Worm (Caenorhabditis elegans): ENCODE data around the gene sago-1.

sago-1 gene

DNA sequence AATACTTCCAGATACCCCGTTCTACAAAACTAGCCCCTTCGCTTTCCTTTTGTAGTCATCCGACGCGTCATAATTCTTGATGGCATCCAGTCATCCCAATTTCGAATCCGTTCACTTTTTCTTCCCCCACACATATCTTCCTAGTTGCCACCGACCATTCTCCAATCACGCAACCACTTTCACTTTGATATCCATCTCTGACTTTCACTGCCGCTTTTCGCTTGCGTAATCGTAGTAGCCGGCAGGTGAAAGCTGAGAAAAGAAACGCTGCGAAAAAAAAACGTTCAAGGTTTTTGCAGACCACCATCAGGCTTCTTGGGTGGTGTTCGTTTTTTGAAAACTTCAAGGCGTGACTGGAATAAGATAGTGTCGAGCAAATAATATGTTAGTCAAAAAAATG lies 48.8 kb downstream of the sago-1 start:
- TF ChIP-seq W03F9.2 (tag; optimal IDR thresholded peaks at IDR 0.05): no peak
- no peak for TF ChIP-seq dao-5 (tag; optimal IDR thresholded peaks at IDR 0.05)
- TF ChIP-seq him-1 (tag; optimal IDR thresholded peaks at IDR 0.05): no peak

DNA sequence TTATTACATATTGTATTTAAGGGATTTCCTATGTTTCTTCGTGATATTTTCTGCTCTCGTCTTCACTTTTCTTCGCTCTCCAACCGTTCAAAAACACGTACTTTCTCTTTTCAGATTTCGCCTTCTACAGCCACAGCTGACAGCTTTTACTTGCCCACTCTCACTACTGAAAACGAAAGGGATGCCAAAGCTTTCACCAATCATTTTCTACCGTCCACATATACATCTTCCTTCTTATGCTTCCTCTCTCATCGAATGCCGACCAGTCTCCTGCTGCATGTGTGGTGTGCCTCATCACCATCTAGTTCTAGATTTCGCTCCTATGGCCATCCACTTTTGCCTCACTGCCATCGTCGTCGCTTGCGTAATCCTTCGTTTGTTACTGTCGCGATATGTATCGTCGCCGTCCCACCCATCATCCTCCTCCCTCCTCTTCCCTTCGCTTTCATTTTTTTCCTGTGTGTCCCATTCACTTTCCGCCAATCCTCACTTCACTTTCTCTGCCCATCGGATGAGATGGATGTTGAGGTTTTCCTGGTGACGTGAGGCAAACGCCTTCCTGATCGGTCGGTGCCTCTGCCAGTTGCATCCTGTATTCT lies 49.7 kb downstream of the sago-1 start:
- TF ChIP-seq dao-5 (tag; optimal IDR thresholded peaks at IDR 0.05): no peak
- no peak for TF ChIP-seq him-1 (tag; optimal IDR thresholded peaks at IDR 0.05)
- no peak for TF ChIP-seq W03F9.2 (tag; optimal IDR thresholded peaks at IDR 0.05)

DNA sequence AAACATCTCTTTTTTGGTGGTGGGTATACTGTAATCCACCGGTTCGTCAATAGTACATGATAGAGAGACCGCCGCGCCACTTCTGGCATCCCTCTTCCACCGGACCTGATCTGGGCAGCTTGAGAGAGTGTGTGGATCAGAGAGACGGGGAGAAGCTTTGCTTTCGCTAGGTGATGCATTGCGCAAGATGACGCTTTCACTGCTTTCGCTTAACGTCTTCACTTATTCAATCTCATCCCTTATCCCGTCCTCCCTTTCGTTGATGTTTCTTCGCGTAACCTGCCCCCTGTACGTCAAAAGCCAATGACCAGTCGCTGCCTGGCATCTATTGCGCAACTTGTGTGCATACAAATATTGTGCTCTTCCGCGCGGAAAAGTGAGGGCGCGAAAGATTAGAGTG lies 50.6 kb downstream of the sago-1 start:
- TF ChIP-seq him-1 (tag; optimal IDR thresholded peaks at IDR 0.05) (no peak), dao-5 (tag; optimal IDR thresholded peaks at IDR 0.05) (no peak), W03F9.2 (tag; optimal IDR thresholded peaks at IDR 0.05) (no peak)

DNA sequence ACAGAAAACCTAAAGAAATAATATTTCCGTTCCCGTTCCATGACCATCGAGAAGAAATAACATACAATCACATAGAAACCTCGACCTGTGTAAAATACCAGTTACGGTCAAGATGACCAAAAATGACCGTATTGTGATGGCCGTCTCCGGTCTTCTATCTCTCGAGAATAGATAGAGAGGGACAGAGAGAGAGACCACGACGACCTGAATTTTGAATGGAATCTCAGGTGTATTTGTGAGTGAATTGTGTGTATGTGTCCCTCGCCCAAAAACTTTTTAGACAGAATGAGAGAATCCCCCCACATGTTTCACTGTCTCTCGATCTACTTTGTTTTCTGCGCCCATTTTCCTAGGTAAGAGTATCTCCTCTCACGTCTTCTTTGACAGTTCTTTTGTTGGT lies 51.2 kb downstream of the sago-1 start:
- TF ChIP-seq W03F9.2 (tag; optimal IDR thresholded peaks at IDR 0.05) (no peak), him-1 (tag; optimal IDR thresholded peaks at IDR 0.05) (no peak), dao-5 (tag; optimal IDR thresholded peaks at IDR 0.05) (no peak)

DNA sequence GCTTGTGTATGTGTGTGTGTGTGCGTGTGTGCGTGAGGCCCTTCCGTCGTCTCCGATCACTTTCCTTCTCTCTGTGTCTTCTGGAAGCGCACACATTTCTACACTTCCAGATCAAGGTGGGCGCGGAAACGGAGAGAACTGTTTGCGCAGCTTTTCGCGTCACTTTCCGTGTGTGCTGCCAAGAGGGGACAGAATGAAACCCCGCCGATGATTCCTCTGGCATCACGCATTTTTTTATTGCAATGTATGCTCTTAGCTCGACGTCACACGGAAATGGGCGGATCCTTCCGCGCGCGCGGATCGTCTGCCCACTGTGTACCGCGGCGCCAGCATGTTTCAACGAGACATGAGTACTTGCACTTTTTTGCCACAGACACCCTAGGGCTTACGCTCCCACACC lies 51.8 kb downstream of the sago-1 start:
- TF ChIP-seq W03F9.2 (tag; optimal IDR thresholded peaks at IDR 0.05) (no peak), him-1 (tag; optimal IDR thresholded peaks at IDR 0.05) (no peak), dao-5 (tag; optimal IDR thresholded peaks at IDR 0.05) (no peak)

DNA sequence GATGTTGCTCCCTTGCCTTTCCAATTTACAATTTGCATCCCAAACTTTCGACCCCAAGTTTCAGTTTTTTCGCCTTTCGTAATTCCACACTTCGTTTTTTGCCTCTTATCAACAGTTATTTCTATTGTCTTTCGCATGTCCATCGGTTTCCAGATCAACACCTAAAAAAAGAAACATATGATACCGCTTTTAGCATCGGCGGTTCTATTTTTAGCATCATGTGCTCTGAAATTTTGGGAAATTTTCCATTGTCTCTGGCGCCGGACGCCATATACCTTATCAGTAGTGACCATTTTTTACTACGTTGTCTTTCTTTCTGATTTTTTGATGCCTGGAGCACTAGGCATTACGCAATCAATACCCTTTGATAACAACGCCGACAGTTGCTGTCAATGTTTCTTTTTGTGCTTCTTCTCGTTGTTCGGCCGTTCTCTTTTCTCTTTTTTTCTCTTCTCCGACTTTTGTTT lies 52.4 kb downstream of the sago-1 start, which contains the start of gene bcl-11:
Gene bcl-11, plus strand, starts transcription at position 51 of the 467 bp plus-strand sequence.
- TF ChIP-seq him-1 (tag; optimal IDR thresholded peaks at IDR 0.05): no peak
- no peak for TF ChIP-seq W03F9.2 (tag; optimal IDR thresholded peaks at IDR 0.05)
- TF ChIP-seq dao-5 (tag; optimal IDR thresholded peaks at IDR 0.05): no peak

DNA sequence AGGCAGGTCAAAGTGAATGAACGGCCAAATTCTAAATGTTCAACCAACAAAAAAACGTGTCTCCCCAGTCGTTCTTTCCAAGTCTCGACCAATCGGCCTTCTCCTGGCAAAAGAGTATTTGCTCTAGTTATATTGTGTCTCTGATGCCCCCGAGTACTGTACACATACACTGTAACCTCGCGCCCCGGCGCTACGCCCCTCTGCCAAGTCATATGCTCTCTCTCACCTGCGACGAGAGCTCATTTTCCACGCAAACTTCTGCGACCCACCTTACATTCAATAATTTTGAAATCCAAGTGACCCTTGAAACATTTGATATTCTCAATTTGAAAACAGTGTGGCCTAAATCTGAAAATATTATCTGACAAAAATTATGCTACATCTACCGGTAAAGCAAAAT lies 53.7 kb downstream of the sago-1 start:
- TF ChIP-seq him-1 (tag; optimal IDR thresholded peaks at IDR 0.05) (no peak), W03F9.2 (tag; optimal IDR thresholded peaks at IDR 0.05) (no peak), dao-5 (tag; optimal IDR thresholded peaks at IDR 0.05) (no peak)
